Worm (Caenorhabditis elegans) whole organism, L3 larva: Measurements from ENCODE around the gene F28H6.8.

Experiments used
- aly-2 ChIP-seq: fragments of 150-350 bp; optimal IDR thresholded peaks from 2 replicates; lab custom pipeline; 2014; ENCODE audit warnings: missing biosample characterization, missing genetic modification characterization
- ceh-16 ChIP-seq: sonication (generic microtip); optimal IDR thresholded peaks from 2 replicates; lab custom pipeline; 2017; ENCODE audit warnings: missing biosample characterization, missing genetic modification characterization
- ceh-28 ChIP-seq: fragments of 150-350 bp; optimal IDR thresholded peaks from 2 replicates; lab custom pipeline; 2014; ENCODE audit warnings: missing biosample characterization, missing genetic modification reagents, missing genetic modification characterization
- egl-5 ChIP-seq: fragments of 150-350 bp; optimal IDR thresholded peaks from 2 replicates; lab custom pipeline; 2017; ENCODE audit warnings: missing biosample characterization, missing genetic modification reagents, missing genetic modification characterization, inconsistent platforms
- fos-1 ChIP-seq: fragments of 150-350 bp; optimal IDR thresholded peaks from 2 replicates; lab custom pipeline; 2014; ENCODE audit warnings: missing biosample characterization, missing genetic modification characterization
- lin-15B ChIP-seq: fragments of 150-350 bp; optimal IDR thresholded peaks from 2 replicates; lab custom pipeline; 2014; ENCODE audit warnings: missing biosample characterization, missing genetic modification characterization
- mml-1 ChIP-seq: fragments of 150-350 bp; sonication (generic microtip); optimal IDR thresholded peaks from 3 replicates; lab custom pipeline; 2014; ENCODE audit warnings: missing biosample characterization, missing genetic modification characterization
- nhr-43 ChIP-seq: sonication (generic microtip); optimal IDR thresholded peaks from 2 replicates; lab custom pipeline; 2016; ENCODE audit warnings: mild to moderate bottlenecking, missing genetic modification characterization, missing compliant biosample characterization; ENCODE audit not compliant: poor library complexity, severe bottlenecking
- nhr-67 ChIP-seq: fragments of 150-350 bp; optimal IDR thresholded peaks from 2 replicates; lab custom pipeline; 2014; ENCODE audit warnings: missing biosample characterization, missing genetic modification characterization
- skn-1 ChIP-seq: fragments of 150-350 bp; optimal IDR thresholded peaks from 2 replicates; lab custom pipeline; 2014; ENCODE audit warnings: missing biosample characterization, missing genetic modification characterization
- snpc-4 ChIP-seq: fragments of 150-350 bp; optimal IDR thresholded peaks from 2 replicates; lab custom pipeline; 2014; ENCODE audit warnings: missing biosample characterization, missing genetic modification characterization
- unc-39 ChIP-seq: sonication (generic microtip); optimal IDR thresholded peaks from 4 replicates; lab custom pipeline; 2017; ENCODE audit warnings: missing biosample characterization, missing genetic modification characterization
- ztf-4 ChIP-seq: fragments of 150-350 bp; optimal IDR thresholded peaks from 2 replicates; lab custom pipeline; 2014; ENCODE audit warnings: missing biosample characterization, missing genetic modification characterization

Gene F28H6.8

DNA sequence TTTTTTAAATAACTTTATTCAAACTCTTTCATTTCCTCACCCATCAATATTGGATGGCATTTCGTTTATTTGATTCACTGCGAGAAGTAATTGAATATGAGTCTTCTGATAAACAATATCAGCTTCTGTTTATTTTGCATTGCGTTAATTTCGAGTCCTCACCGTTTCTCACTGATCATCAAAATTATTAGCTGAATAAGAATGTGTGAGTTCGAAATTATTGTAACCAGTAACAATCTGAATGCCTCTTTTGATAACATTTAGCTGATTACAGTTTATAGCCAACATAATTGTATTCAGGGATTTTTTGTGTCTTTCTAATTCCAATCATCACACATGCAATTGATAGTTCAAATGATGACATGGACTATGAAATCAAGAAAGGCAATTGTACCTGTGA lies 48.9 kb downstream of the F28H6.8 start, which contains the start of gene F16B12.1:
F16B12.1 (plus strand) TSS at position 301 of the 400 bp plus-strand sequence.
- TF ChIP-seq mml-1 (tag; lab: Kevin White, UChicago) (no peak), snpc-4 (tag; lab: Kevin White, UChicago) (no peak), skn-1 (tag; lab: Kevin White, UChicago) (no peak), ztf-4 (no peak), unc-39 (no peak), lin-15B (tag; lab: Kevin White, UChicago) (no peak), ceh-28 (no peak), nhr-67 (no peak), ceh-16 (tag; lab: Kevin White, UChicago) (no peak), nhr-43 (no peak), egl-5 (tag; lab: Kevin White, UChicago) (no peak), aly-2 (tag; lab: Kevin White, UChicago) (no peak)
- TF ChIP-seq, all 47 proteins: peak for 0

DNA sequence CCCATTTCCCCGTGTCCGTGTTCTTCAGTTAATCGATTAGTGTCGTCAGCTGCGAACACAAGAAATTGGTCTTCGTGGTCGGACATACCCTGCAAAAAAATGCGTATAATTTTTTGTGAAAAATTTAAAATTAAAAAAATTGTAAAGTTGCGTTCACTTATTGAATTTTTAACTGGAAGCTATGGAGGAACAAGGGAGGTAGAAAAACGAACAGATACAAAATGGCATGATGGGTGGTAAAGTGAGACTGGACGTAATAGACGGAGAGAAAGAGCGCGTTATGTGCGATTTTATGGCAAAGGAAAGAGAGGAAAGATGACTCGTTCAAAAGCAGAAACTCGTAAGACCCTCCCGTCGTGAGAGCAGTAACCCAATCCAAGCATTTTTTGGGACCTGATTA lies 49.9 kb downstream of the F28H6.8 start, which contains the start of gene C33G3.6:
C33G3.6 (minus strand) TSS at position 101 of the 400 bp plus-strand sequence.
- peak; percentile 19 for TF ChIP-seq egl-5 (tag; lab: Kevin White, UChicago)
- TF ChIP-seq fos-1 (tag; lab: Kevin White, UChicago): no peak
